Fruit fly (Drosophila melanogaster) Kc167 (cell line): ENCODE results near the gene CG32198.

Source experiments
- Myc ChIP-seq: fragments of >200 bp; optimal IDR thresholded peaks from 2 replicates; lab custom pipeline; 2017; ENCODE audit warnings: missing external identifiers
- Sin3A ChIP-seq: fragments of >200 bp; optimal IDR thresholded peaks from 2 replicates; lab custom pipeline; 2018; ENCODE audit warnings: missing external identifiers
- h ChIP-seq: fragments of >200 bp; optimal IDR thresholded peaks from 3 replicates; lab custom pipeline; 2018; ENCODE audit warnings: missing external identifiers
- insv ChIP-seq: fragments of >200 bp; optimal IDR thresholded peaks from 3 replicates; lab custom pipeline; 2018; ENCODE audit warnings: missing external identifiers
- psq ChIP-seq: fragments of >200 bp; optimal IDR thresholded peaks from 2 replicates; lab custom pipeline; 2017; ENCODE audit warnings: missing external identifiers

dm6 chr3L:18526676-18527075, at the start of gene CG32198:
- no peak for TF ChIP-seq insv (lab: Kevin White, UChicago)
- no peak for TF ChIP-seq psq (lab: Kevin White, UChicago)
- TF ChIP-seq Sin3A (lab: Kevin White, UChicago), result no peak
- TF ChIP-seq Myc, result no peak
- no peak for TF ChIP-seq h
